Worm (Caenorhabditis elegans) whole organism, L4/young adult: ENCODE data around the gene nhr-282.
"Not testable (repeated sequence)": the region's sequence is repeated elsewhere in the genome, so short reads cannot be mapped to it uniquely, and the experiment has no call there.

Experiments used
- W03F9.2 ChIP-seq: fragments of 150-350 bp; optimal IDR thresholded peaks from 2 replicates; lab custom pipeline; 2014; ENCODE audit warnings: missing biosample characterization, missing genetic modification characterization
- dao-5 ChIP-seq: sonication (generic microtip); optimal IDR thresholded peaks from 2 replicates; lab custom pipeline; 2016; ENCODE audit warnings: missing genotype, missing genetic modification characterization, moderate library complexity, missing compliant biosample characterization
- him-1 ChIP-seq: sonication (generic microtip); optimal IDR thresholded peaks from 2 replicates; lab custom pipeline; 2016; ENCODE audit warnings: missing genotype, missing genetic modification reagents, missing genetic modification characterization, missing compliant biosample characterization

The nhr-282 gene

ce11 chrV:15803079-15803478, 9.0 kb upstream of the nhr-282 start, which contains the start of gene srd-27:
Gene srd-27, plus strand, starts transcription at chrV:15803379.
- not testable (repeated sequence) for TF ChIP-seq W03F9.2, dao-5, him-1 (tag; lab: Kevin White, UChicago)

DNA sequence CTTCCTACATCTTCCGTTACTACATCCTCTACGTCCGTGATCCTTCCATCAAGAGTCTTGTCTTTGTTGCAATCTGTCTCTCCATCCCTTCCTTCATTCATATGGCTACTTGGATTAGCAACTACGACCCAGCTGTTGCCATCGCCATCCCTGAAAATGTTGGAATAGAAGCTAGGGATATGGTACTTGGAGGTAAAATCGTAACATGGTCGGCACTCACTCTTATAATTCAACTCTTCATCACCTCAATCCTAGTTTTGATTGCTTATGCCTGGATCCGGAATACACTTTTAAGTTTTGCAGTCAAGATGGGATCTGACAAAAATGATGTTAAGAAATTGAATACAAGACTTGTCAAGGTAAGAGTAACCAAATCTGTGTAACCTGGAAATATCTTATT, 8.3 kb upstream of the nhr-282 start, which contains the start of gene T26E4.18:
TSS of gene T26E4.18 (minus strand) at position 101 of the 400 bp plus-strand sequence.
- not testable (repeated sequence) for TF ChIP-seq W03F9.2, dao-5, him-1 (tag; lab: Kevin White, UChicago)

DNA sequence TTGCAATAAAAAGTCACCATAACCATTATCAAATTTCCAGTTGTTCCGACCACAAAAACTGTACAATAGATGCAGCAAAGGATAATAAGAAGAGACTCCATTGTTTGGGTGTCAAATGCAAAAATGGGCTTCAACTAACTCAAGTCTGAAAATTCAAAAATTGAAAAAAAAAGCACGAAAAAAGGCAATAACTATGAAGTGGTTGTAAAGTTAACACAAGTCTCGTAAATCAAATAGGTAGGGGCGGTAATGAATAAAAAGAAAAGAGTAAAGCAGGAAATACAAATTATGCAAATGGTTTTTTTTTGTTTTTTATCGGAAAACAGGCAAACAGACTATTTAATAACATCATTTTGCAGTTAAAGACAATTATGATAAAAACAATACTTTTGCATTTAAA, 4.7 kb upstream of the nhr-282 start, which contains the start of gene srsx-38:
TSS of gene srsx-38 (minus strand) at position 101 of the 400 bp plus-strand sequence.
- not testable (repeated sequence) for TF ChIP-seq dao-5, W03F9.2, him-1 (tag; lab: Kevin White, UChicago)

DNA sequence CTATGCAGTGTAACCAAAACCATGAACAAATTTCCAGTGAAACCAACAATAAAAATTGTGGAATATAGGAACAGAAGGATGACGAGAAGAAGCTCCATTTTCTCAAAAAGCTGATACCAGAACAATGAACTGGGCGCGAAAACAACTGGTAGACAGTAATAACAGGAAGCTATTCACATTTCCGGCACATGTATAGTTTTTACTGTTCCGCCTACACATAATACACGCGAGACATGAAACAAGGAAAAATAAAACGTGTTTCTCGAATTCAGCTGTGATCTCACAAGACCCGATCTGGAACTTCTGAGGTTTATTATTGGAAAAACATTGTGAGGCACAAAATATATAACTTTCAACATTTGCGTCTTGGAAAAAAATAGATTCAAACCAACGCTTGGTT, 2.5 kb upstream of the nhr-282 start, which contains the start of gene srsx-36:
TSS of gene srsx-36 (minus strand) at position 101 of the 400 bp plus-strand sequence.
- TF ChIP-seq W03F9.2 (tag; lab: Kevin White, UChicago), result no peak
- TF ChIP-seq dao-5 (tag; lab: Kevin White, UChicago), result no peak
- TF ChIP-seq him-1 (tag; lab: Kevin White, UChicago), result no peak

ce11 chrV:15810446-15810845, 1.6 kb upstream of the nhr-282 start, which contains the start of gene F54B8.1:
Gene F54B8.1, plus strand, starts transcription at chrV:15810746.
- TF ChIP-seq dao-5 (tag; lab: Kevin White, UChicago) (no peak), him-1 (tag; lab: Kevin White, UChicago) (no peak), W03F9.2 (tag; lab: Kevin White, UChicago) (no peak)

- TF ChIP-seq dao-5 (tag; lab: Kevin White, UChicago), result no peak
- TF ChIP-seq him-1 (tag; lab: Kevin White, UChicago), result no peak
- no peak for TF ChIP-seq W03F9.2 (tag; lab: Kevin White, UChicago)
Measured at ce11 chrV:15815962-15816432, 3.9 kb downstream of the nhr-282 start, which contains the start of the genes fbxa-69 and F54B8.4. Gene fbxa-69, minus strand, starts transcription at chrV:15815971. Gene F54B8.4, plus strand, starts transcription at chrV:15816382.

ce11 chrV:15817746-15818145, 5.7 kb downstream of the nhr-282 start, which contains the start of gene abf-3:
Gene abf-3, minus strand, starts transcription at chrV:15817846.
- TF ChIP-seq W03F9.2 (tag; lab: Kevin White, UChicago), result no peak
- TF ChIP-seq him-1 (tag; lab: Kevin White, UChicago), result no peak
- TF ChIP-seq dao-5 (tag; lab: Kevin White, UChicago), result no peak

DNA sequence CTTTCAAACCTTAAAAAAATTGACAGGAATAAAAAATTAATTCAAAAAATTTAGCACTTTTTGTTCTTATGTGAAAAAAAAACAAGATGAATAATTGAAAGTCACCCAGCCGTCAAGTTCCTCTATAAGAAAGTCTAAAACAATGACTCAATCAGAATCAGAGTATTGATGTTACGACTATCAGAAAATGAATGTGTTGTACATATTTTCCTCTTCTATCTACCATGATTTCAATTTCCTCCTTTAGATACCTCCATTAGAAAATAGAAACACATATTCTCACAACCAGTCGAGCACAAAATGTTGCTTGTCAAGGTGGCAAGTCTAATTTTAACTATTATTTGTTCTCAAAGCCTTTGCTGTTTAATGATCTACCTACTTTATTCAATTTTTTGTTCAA, 7.9 kb downstream of the nhr-282 start, which contains the start of gene srbc-48:
TSS of gene srbc-48 (plus strand) at position 301 of the 400 bp plus-strand sequence.
- TF ChIP-seq dao-5 (tag; lab: Kevin White, UChicago), result no peak
- no peak for TF ChIP-seq him-1 (tag; lab: Kevin White, UChicago)
- no peak for TF ChIP-seq W03F9.2 (tag; lab: Kevin White, UChicago)

DNA sequence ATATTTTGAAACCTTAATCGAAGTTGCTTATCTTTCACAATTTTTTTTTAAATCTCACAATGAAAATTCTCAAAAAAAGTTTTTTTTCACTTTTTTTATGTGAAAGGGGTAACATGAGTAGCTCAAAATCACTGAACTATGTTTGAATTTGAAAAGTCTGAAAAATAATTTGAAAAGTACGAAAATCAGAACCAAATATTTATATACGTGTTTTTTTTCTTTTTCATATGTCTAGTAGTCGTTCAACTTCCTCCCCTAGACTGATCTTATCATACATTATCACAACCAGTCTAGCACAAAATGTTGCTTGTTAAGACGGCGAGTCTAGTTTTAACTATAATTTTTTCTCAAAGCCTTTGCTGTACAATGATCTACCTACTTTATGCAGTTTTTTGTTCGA, 9.3 kb downstream of the nhr-282 start, which contains the start of gene srbc-49:
TSS of gene srbc-49 (plus strand) at position 301 of the 400 bp plus-strand sequence.
- no peak for TF ChIP-seq W03F9.2 (tag; lab: Kevin White, UChicago)

- no peak for TF ChIP-seq him-1 (tag; lab: Kevin White, UChicago)
Measured at ce11 chrV:15824866-15825265, 12.8 kb downstream of the nhr-282 start, which contains the start of gene srbc-50. Gene srbc-50, minus strand, starts transcription at chrV:15824966.

ce11 chrV:15826110-15826509, 14.0 kb downstream of the nhr-282 start, which contains the start of gene srbc-51:
Gene srbc-51, plus strand, starts transcription at chrV:15826410.
- no peak for TF ChIP-seq W03F9.2 (tag; lab: Kevin White, UChicago)
- no peak for TF ChIP-seq him-1 (tag; lab: Kevin White, UChicago)
- TF ChIP-seq dao-5 (tag; lab: Kevin White, UChicago), result no peak

- TF ChIP-seq W03F9.2 (tag; lab: Kevin White, UChicago), result no peak
- no peak for TF ChIP-seq him-1 (tag; lab: Kevin White, UChicago)
- TF ChIP-seq dao-5 (tag; lab: Kevin White, UChicago), result no peak
Measured at ce11 chrV:15829907-15830306, 17.8 kb downstream of the nhr-282 start, which contains the start of gene srbc-55. Gene srbc-55, minus strand, starts transcription at chrV:15830007.

DNA sequence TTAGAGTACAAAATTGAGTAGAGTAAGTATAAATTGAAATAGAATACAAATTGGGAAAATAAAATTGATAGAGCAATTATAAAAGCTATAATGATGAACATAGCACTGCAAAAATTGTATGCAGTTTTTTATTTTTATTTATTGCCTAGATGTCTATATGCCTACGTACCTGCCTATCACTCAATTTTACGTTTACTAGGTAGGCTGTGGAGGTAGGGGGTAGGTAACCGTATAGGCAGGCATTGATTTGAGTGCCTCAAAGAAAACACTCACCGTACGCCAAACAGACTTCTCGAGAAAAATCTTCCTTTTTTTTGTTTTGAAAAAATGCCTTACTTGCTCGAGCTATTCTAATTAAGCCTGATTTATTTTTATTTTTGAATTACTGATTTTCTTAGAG, 19.5 kb downstream of the nhr-282 start, which contains the start of gene srbc-56:
TSS of gene srbc-56 (minus strand) at position 101 of the 400 bp plus-strand sequence.
- no peak for TF ChIP-seq W03F9.2 (tag; lab: Kevin White, UChicago)
- TF ChIP-seq him-1 (tag; lab: Kevin White, UChicago), result no peak
- no peak for TF ChIP-seq dao-5 (tag; lab: Kevin White, UChicago)
